Fruit fly (Drosophila melanogaster) whole organism, adult: ENCODE measurements around the gene CG15578.

ENCODE experiments used
- CG11617 ChIP-seq: fragments of 200-800 bp; sonication (Bioruptor generic); optimal IDR thresholded peaks from 2 replicates; lab custom pipeline; 2017; ENCODE audit warnings: mild to moderate bottlenecking, missing biosample characterization, missing genetic modification reagents, missing genetic modification characterization
- CG14711 ChIP-seq: fragments of 200-800 bp; sonication (Bioruptor generic); optimal IDR thresholded peaks from 2 replicates; lab custom pipeline; 2018; ENCODE audit warnings: missing biosample characterization, mild to moderate bottlenecking, missing genetic modification characterization, moderate library complexity
- CG33017 ChIP-seq: fragments of 200-800 bp; sonication (Bioruptor generic); optimal IDR thresholded peaks from 2 replicates; lab custom pipeline; 2018; ENCODE audit warnings: missing biosample characterization, mild to moderate bottlenecking, missing genetic modification characterization, moderate library complexity
- CG5204 ChIP-seq: fragments of 200-800 bp; sonication (Bioruptor generic); optimal IDR thresholded peaks from 2 replicates; lab custom pipeline; 2016; ENCODE audit warnings: missing biosample characterization, missing genetic modification characterization
- CG7045 ChIP-seq: fragments of 200-800 bp; sonication (Bioruptor generic); optimal IDR thresholded peaks from 2 replicates; lab custom pipeline; 2017; ENCODE audit warnings: missing biosample characterization, mild to moderate bottlenecking, missing genetic modification characterization
- CG7101 ChIP-seq: fragments of 200-800 bp; sonication (Bioruptor generic); optimal IDR thresholded peaks from 2 replicates; lab custom pipeline; 2018; ENCODE audit warnings: missing biosample characterization, mild to moderate bottlenecking, missing genetic modification characterization, moderate library complexity
- Crg-1 ChIP-seq: fragments of 200-800 bp; sonication (Bioruptor generic); optimal IDR thresholded peaks from 2 replicates; lab custom pipeline; 2016; ENCODE audit warnings: missing biosample characterization, missing genetic modification characterization
- Hr96 ChIP-seq: fragments of 200-800 bp; sonication (Bioruptor generic); optimal IDR thresholded peaks from 2 replicates; lab custom pipeline; 2016; ENCODE audit warnings: missing biosample characterization, missing genetic modification characterization
- bab1 ChIP-seq: fragments of 200-800 bp; sonication (Bioruptor generic); optimal IDR thresholded peaks from 3 replicates; lab custom pipeline; 2019; ENCODE audit warnings: missing biosample characterization, mild to moderate bottlenecking, missing genetic modification characterization, moderate library complexity
- cic ChIP-seq: fragments of 200-800 bp; sonication (Bioruptor generic); optimal IDR thresholded peaks from 2 replicates; lab custom pipeline; 2017; ENCODE audit warnings: missing biosample characterization, mild to moderate bottlenecking, missing genetic modification characterization, moderate library complexity
- cnc ChIP-seq, 2 experiments: fragments of >200 bp; optimal IDR thresholded peaks; 2 replicates each; lab custom pipeline; 2017
- ovo ChIP-seq: fragments of 200-800 bp; sonication (Bioruptor generic); optimal IDR thresholded peaks from 2 replicates; lab custom pipeline; 2016; ENCODE audit warnings: missing biosample characterization, missing genetic modification characterization
- pad ChIP-seq: fragments of 200-800 bp; sonication (Bioruptor generic); optimal IDR thresholded peaks from 3 replicates; lab custom pipeline; 2017; ENCODE audit warnings: missing biosample characterization, missing genetic modification characterization, mild to moderate bottlenecking, moderate library complexity, missing genetic modification reagents
- tj ChIP-seq: fragments of 200-800 bp; sonication (Bioruptor generic); optimal IDR thresholded peaks from 3 replicates; lab custom pipeline; 2017; ENCODE audit warnings: missing biosample characterization, mild to moderate bottlenecking, missing genetic modification characterization, moderate library complexity

dm6 chrX:4302246-4302645 lies 24.5 kb upstream of the CG15578 start, which contains the start of gene CG12692:
- TF ChIP-seq CG5204 (GFP tag; lab: Kevin White, UChicago), result no peak
- no peak for TF ChIP-seq CG7101
- no peak for TF ChIP-seq Crg-1 (GFP tag; lab: Kevin White, UChicago)
- TF ChIP-seq cnc (optimal IDR thresholded peaks at IDR 0.05; lab: Kevin White, UChicago), result no peak
- TF ChIP-seq cic (GFP tag; lab: Kevin White, UChicago), result no peak
- TF ChIP-seq CG33017 (tag; lab: Kevin White, UChicago), result no peak
- TF ChIP-seq CG7045 (GFP tag; lab: Kevin White, UChicago), result no peak
- no peak for TF ChIP-seq pad (GFP tag; lab: Kevin White, UChicago)
- no peak for TF ChIP-seq ovo (GFP tag; lab: Kevin White, UChicago)
- no peak for TF ChIP-seq CG11617 (GFP tag; lab: Kevin White, UChicago)
- no peak for TF ChIP-seq CG14711 (tag; lab: Kevin White, UChicago)
- no peak for TF ChIP-seq Hr96 (GFP tag; lab: Kevin White, UChicago)
- no peak for TF ChIP-seq tj (GFP tag; lab: Kevin White, UChicago)
- TF ChIP-seq bab1 (GFP tag; lab: Kevin White, UChicago), result no peak
